Worm (Caenorhabditis elegans) whole organism, late embryonic: Measurements from ENCODE around the gene cnep-1.

Source experiments
- K02D7.2 ChIP-seq: sonication (generic microtip); optimal IDR thresholded peaks from 2 replicates; lab custom pipeline; 2017; ENCODE audit warnings: mild to moderate bottlenecking, missing genetic modification characterization, missing compliant biosample characterization
- ama-1 ChIP-seq: fragments of 150-350 bp; optimal IDR thresholded peaks from 2 replicates; lab custom pipeline; 2014
- hlh-30 ChIP-seq: sonication (generic microtip); optimal IDR thresholded peaks from 2 replicates; lab custom pipeline; 2017; ENCODE audit warnings: antibody characterized with exemption, missing genetic modification characterization, missing compliant biosample characterization; ENCODE audit not compliant: insufficient read depth
- nhr-11 ChIP-seq: fragments of 150-350 bp; optimal IDR thresholded peaks from 2 replicates; lab custom pipeline; 2014; ENCODE audit warnings: missing biosample characterization, missing genetic modification characterization
- rnt-1 ChIP-seq: sonication (generic microtip); optimal IDR thresholded peaks from 2 replicates; lab custom pipeline; 2016; ENCODE audit warnings: missing genetic modification characterization, missing compliant biosample characterization
- tbx-2 ChIP-seq: sonication (generic microtip); optimal IDR thresholded peaks from 2 replicates; lab custom pipeline; 2016; ENCODE audit warnings: missing genetic modification characterization, missing compliant biosample characterization
- unc-42 ChIP-seq: sonication (generic microtip); optimal IDR thresholded peaks from 2 replicates; lab custom pipeline; 2016; ENCODE audit warnings: missing genotype, missing genetic modification characterization, missing compliant biosample characterization

DNA sequence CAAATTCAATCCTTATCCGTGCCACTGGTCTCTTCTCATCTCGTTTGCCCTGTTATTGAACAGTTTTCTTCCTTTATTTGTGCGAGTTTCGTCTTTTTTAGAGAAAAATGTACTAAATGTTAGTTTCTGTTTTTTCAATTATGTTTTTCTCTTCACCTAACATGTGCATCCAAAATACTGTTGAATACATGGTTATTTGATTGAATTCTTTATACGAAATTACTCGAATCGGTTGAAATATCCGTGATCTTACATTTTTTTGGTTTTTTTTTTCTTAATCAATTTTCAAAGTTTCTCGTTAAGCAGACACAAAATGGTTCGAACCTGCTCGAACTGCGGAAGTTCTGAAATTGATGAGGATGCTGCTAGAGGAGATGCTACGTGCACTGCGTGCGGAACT lies 4.6 kb upstream of the cnep-1 start, which contains the start of gene brf-1:
- TF ChIP-seq unc-42 (tag; lab: Kevin White, UChicago) (no peak), tbx-2 (tag; lab: Kevin White, UChicago) (no peak), ama-1 (no peak), nhr-11 (tag; lab: Kevin White, UChicago) (no peak), rnt-1 (tag; lab: Kevin White, UChicago) (no peak), hlh-30 (tag; lab: Kevin White, UChicago) (no peak), K02D7.2 (tag; lab: Kevin White, UChicago) (no peak)
